Fruit fly (Drosophila melanogaster): ENCODE measurements around the gene Myo61F.
A peak's percentile ranks its signal among the peaks of the same experiment; 100 is the strongest.

The Myo61F gene

DNA sequence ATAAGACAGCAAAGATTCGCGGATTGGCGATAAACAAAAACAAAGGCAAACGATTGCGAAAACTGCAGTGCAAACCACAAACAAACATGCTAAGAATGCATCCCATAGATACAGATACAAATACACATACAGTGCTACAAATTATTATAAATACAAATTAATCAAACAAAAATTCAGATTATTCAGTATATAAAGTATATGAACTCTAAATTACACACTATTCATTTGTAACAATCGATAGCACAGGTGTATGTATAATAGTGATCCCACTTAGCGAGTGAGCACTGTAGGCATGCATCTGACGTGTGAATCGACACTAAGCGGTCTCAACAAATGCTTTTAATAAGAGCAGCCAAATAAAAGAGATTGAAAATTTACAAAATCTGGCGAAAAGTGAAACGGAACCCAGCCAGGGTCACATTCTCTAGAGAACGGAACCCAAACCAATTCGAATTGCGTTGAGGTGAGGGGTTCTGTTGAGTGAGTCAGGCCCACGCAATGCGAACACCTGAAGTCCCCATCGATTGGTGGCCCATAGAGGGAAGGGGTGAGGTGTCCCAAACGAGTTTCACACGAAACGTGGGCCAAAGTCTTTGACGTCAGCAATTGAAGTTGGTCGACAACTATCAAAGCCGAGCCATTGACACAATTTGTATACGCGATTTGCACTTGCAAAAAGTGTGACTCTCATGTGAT, 56.3 kb downstream of the Myo61F start (continued):
- no peak for TF ChIP-seq Eip74EF (GFP tag; optimal IDR thresholded peaks at IDR 0.05)
- peak; percentile 42; the same call in 1 of the 2 replicates for TF ChIP-seq Ptx1 (GFP tag; IDR thresholded peaks at IDR 0.05)
- 0 out of 2 replicates have a peak, but pooled peaks have one; percentile 37 for TF ChIP-seq CG31441 (GFP tag; IDR thresholded peaks at IDR 0.05)
- 0 out of 2 replicates have a peak, but pooled peaks have one; percentile 13 for TF ChIP-seq CG9932 (GFP tag; IDR thresholded peaks at IDR 0.05)
- no peak for TF ChIP-seq nom (GFP tag; optimal IDR thresholded peaks at IDR 0.05)

DNA sequence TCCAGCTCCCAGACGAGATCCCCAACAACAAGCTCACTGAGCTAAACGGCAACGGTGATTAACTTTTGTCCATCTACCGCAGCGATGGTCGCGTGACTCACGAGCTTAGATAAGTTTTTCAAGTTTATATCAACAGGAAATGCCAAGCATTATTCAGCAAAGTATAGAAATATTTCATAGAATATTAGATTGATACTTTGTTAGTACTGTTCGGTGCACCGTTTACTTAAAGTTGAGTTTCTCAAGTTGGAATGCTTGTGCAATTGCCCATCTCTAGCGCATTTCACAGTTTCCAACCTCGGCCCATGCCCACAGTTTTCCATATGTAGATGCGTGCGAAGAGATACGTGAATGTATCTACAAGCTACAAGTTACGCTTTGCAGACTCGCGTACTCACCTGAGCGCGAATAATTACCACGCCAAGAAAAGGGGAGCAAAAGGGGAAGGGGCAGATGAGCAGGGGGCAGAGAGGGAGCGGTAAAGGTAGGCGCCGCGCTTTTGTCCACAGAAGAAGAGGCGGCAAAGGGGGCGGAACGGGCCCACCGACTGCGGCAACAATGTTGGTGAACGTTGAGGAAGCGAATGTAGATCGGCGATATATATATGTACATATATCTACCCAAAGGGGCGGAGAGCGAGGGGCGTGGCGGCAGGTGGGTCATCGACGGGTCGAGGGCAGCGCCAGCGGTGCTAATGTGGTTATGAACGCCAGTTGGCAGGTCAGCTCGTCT, 57.9 kb downstream of the Myo61F start:
- no peak for TF ChIP-seq corto (GFP tag; optimal IDR thresholded peaks at IDR 0.05)
- no peak for TF ChIP-seq her (GFP tag; optimal IDR thresholded peaks at IDR 0.05)
- TF ChIP-seq Lim3 (GFP tag; IDR thresholded peaks at IDR 0.05): no peak
- peak; percentile 2 for TF ChIP-seq CG14710 (tag; optimal IDR thresholded peaks at IDR 0.05)
- no peak for TF ChIP-seq usp (GFP tag; optimal IDR thresholded peaks at IDR 0.05)
- TF ChIP-seq CG8924 (tag; optimal IDR thresholded peaks at IDR 0.05): peak; percentile 41
- peak; percentile 52; the same call in 2 of the 3 replicates for TF ChIP-seq CG34224 (GFP tag; IDR thresholded peaks at IDR 0.05; ENCODE audit: partially characterized antibody)
- no peak for TF ChIP-seq ems (GFP tag; optimal IDR thresholded peaks at IDR 0.05)
- peak; percentile 1 for TF ChIP-seq tx (GFP tag; optimal IDR thresholded peaks at IDR 0.05)
- TF ChIP-seq CG2120 (GFP tag; optimal IDR thresholded peaks at IDR 0.05): no peak
- TF ChIP-seq insv (GFP tag; optimal IDR thresholded peaks at IDR 0.05): no peak
- TF ChIP-seq CG7786 (GFP tag; optimal IDR thresholded peaks at IDR 0.05): no peak
- no peak for TF ChIP-seq eyg (GFP tag; optimal IDR thresholded peaks at IDR 0.05)
- TF ChIP-seq luna (GFP tag; optimal IDR thresholded peaks at IDR 0.05): no peak
- TF ChIP-seq so (GFP tag; IDR thresholded peaks at IDR 0.05): peak; percentile 76; the same call in 2 of the 3 replicates
- peak; percentile 2 for TF ChIP-seq CG4707 (GFP tag; optimal IDR thresholded peaks at IDR 0.05)
- peak; percentile 20 for TF ChIP-seq CG11398 (GFP tag; optimal IDR thresholded peaks at IDR 0.05)
- no peak for TF ChIP-seq Lpt (GFP tag; optimal IDR thresholded peaks at IDR 0.05)
- no peak for TF ChIP-seq gro (GFP tag; optimal IDR thresholded peaks at IDR 0.05)
- TF ChIP-seq Doc2 (GFP tag; IDR thresholded peaks at IDR 0.05): no peak
- TF ChIP-seq CG11456 (GFP tag; IDR thresholded peaks at IDR 0.05): no peak
- no peak for TF ChIP-seq Spps (tag; optimal IDR thresholded peaks at IDR 0.05)
- TF ChIP-seq crc (GFP tag; optimal IDR thresholded peaks at IDR 0.05): no peak
- TF ChIP-seq CG7928 (GFP tag; optimal IDR thresholded peaks at IDR 0.05): no peak
- TF ChIP-seq CG17612 (GFP tag; IDR thresholded peaks at IDR 0.05): no peak
- TF ChIP-seq HLH54F (GFP tag; optimal IDR thresholded peaks at IDR 0.05): no peak
- TF ChIP-seq Xrp1 (GFP tag; IDR thresholded peaks at IDR 0.05): peak; percentile 72
- TF ChIP-seq CG17568 (GFP tag; optimal IDR thresholded peaks at IDR 0.05): no peak
- no peak for TF ChIP-seq zen (tag; optimal IDR thresholded peaks at IDR 0.05)
- no peak for TF ChIP-seq yki (optimal IDR thresholded peaks at IDR 0.05)
- TF ChIP-seq CG7372 (GFP tag; IDR thresholded peaks at IDR 0.05): 0 out of 2 replicates have a peak, but pooled peaks have one; percentile 30
- TF ChIP-seq CG4617 (GFP tag; optimal IDR thresholded peaks at IDR 0.05; ENCODE audit: borderline replicate concordance): no peak
- no peak for TF ChIP-seq CG33213 (GFP tag; optimal IDR thresholded peaks at IDR 0.05)
- no peak for TF ChIP-seq CG4404 (GFP tag; IDR thresholded peaks at IDR 0.05)
- peak; percentile 51 for TF ChIP-seq CG13424 (tag; optimal IDR thresholded peaks at IDR 0.05)
- no peak for TF ChIP-seq dati (GFP tag; IDR thresholded peaks at IDR 0.05)
- no peak for TF ChIP-seq Usf (GFP tag; optimal IDR thresholded peaks at IDR 0.05)
- TF ChIP-seq tll (GFP tag; optimal IDR thresholded peaks at IDR 0.05): no peak
- TF ChIP-seq CG9817 (tag; optimal IDR thresholded peaks at IDR 0.05): no peak
- TF ChIP-seq CG12071 (GFP tag; optimal IDR thresholded peaks at IDR 0.05): no peak
- no peak for TF ChIP-seq Sin3A (optimal IDR thresholded peaks at IDR 0.05)
- TF ChIP-seq CG7987 (GFP tag; optimal IDR thresholded peaks at IDR 0.05): no peak
- peak; percentile 74 for TF ChIP-seq CG31441 (GFP tag; IDR thresholded peaks at IDR 0.05)

All from whole organism, embryonic.